Worm (Caenorhabditis elegans) whole organism, L4/young adult: ENCODE results near the gene rbm-34.

Experiments used
- W03F9.2 ChIP-seq: fragments of 150-350 bp; optimal IDR thresholded peaks from 2 replicates; lab custom pipeline; 2014; ENCODE audit warnings: missing biosample characterization, missing genetic modification characterization
- dao-5 ChIP-seq: sonication (generic microtip); optimal IDR thresholded peaks from 2 replicates; lab custom pipeline; 2016; ENCODE audit warnings: missing genotype, missing genetic modification characterization, moderate library complexity, missing compliant biosample characterization
- him-1 ChIP-seq: sonication (generic microtip); optimal IDR thresholded peaks from 2 replicates; lab custom pipeline; 2016; ENCODE audit warnings: missing genotype, missing genetic modification reagents, missing genetic modification characterization, missing compliant biosample characterization

Gene rbm-34

ce11 chrIV:12085120-12085519, at the start of gene rbm-34:
rbm-34 (plus strand) TSS chrIV:12085420.
- TF ChIP-seq him-1 (no peak), dao-5 (tag; lab: Kevin White, UChicago) (no peak), W03F9.2 (tag; lab: Kevin White, UChicago) (no peak)

ce11 chrIV:12035422-12035821, 49.8 kb upstream of the rbm-34 start:
- TF ChIP-seq dao-5 (tag; lab: Kevin White, UChicago) (no peak), him-1 (no peak), W03F9.2 (tag; lab: Kevin White, UChicago) (no peak)

ce11 chrIV:12036924-12037323, 48.3 kb upstream of the rbm-34 start:
- TF ChIP-seq him-1: no peak
- TF ChIP-seq W03F9.2 (tag; lab: Kevin White, UChicago): peak; percentile 39
- TF ChIP-seq dao-5 (tag; lab: Kevin White, UChicago): no peak

ce11 chrIV:12040431-12040830, 44.8 kb upstream of the rbm-34 start:
- TF ChIP-seq W03F9.2 (tag; lab: Kevin White, UChicago) (no peak), him-1 (no peak), dao-5 (tag; lab: Kevin White, UChicago) (no peak)

- TF ChIP-seq him-1 (no peak), W03F9.2 (tag; lab: Kevin White, UChicago) (no peak), dao-5 (tag; lab: Kevin White, UChicago) (no peak)
These were observed 42.2 kb upstream of the rbm-34 start for ce11 chrIV:12043054-12043453.

ce11 chrIV:12044844-12045738, 40.1 kb upstream of the rbm-34 start:
- no peak for TF ChIP-seq W03F9.2 (tag; lab: Kevin White, UChicago)
- no peak for TF ChIP-seq dao-5 (tag; lab: Kevin White, UChicago)
- TF ChIP-seq him-1: no peak

ce11 chrIV:12046524-12047203, 38.6 kb upstream of the rbm-34 start, which contains the start of gene T12G3.2:
T12G3.2 (minus strand) TSS chrIV:12046967.
- TF ChIP-seq him-1 (no peak), dao-5 (tag; lab: Kevin White, UChicago) (no peak), W03F9.2 (tag; lab: Kevin White, UChicago) (no peak)

- TF ChIP-seq him-1: no peak
- no peak for TF ChIP-seq W03F9.2 (tag; lab: Kevin White, UChicago)
- no peak for TF ChIP-seq dao-5 (tag; lab: Kevin White, UChicago)
These were observed 37.5 kb upstream of the rbm-34 start, which contains the start of gene T12G3.4 for ce11 chrIV:12047552-12048347. T12G3.4 (plus strand) TSS chrIV:12048256.

- TF ChIP-seq W03F9.2 (tag; lab: Kevin White, UChicago) (peak; percentile 45), him-1 (no peak), dao-5 (tag; lab: Kevin White, UChicago) (no peak)
These were observed 34.0 kb upstream of the rbm-34 start, which contains the start of the genes bre-5 and spt-5 for ce11 chrIV:12051049-12051792. bre-5 (minus strand) TSS chrIV:12051215. spt-5 (plus strand) TSS chrIV:12051491.

ce11 chrIV:12052461-12052860, 32.8 kb upstream of the rbm-34 start:
- no peak for TF ChIP-seq him-1
- TF ChIP-seq W03F9.2 (tag; lab: Kevin White, UChicago): no peak
- TF ChIP-seq dao-5 (tag; lab: Kevin White, UChicago): no peak

- TF ChIP-seq him-1 (no peak), W03F9.2 (tag; lab: Kevin White, UChicago) (no peak), dao-5 (tag; lab: Kevin White, UChicago) (no peak)
These were observed 28.6 kb upstream of the rbm-34 start, which contains the start of gene K08E4.2 for ce11 chrIV:12056603-12057002. K08E4.2 (minus strand) TSS chrIV:12056656.

ce11 chrIV:12057508-12057907, 27.7 kb upstream of the rbm-34 start, which contains the start of gene K08E4.3:
K08E4.3 (plus strand) TSS chrIV:12057742.
- no peak for TF ChIP-seq W03F9.2 (tag; lab: Kevin White, UChicago)
- TF ChIP-seq dao-5 (tag; lab: Kevin White, UChicago): no peak
- no peak for TF ChIP-seq him-1
